Worm (Caenorhabditis elegans) whole organism, L4 larva: ENCODE data around the gene baz-2.
A peak's percentile ranks its signal among the peaks of the same experiment; 100 is the strongest.

ENCODE experiments used
- D1046.2 ChIP-seq: fragments of 200-800 bp; sonication (Bioruptor generic); IDR thresholded peaks from 2 replicates; pipeline ENCODE4 v1.3.6; 2022; ENCODE audit warnings: missing genetic modification characterization, missing compliant biosample characterization
- Y48G9A.11 ChIP-seq: fragments of 200-800 bp; sonication (Bioruptor generic); IDR thresholded peaks from 2 replicates; pipeline ENCODE4 v1.3.6; 2022; ENCODE audit warnings: missing genetic modification reagents, missing genetic modification characterization, missing compliant biosample characterization
- ama-1 ChIP-seq: fragments of 150-350 bp; optimal IDR thresholded peaks from 2 replicates; lab custom pipeline; 2014; ENCODE audit warnings: inconsistent platforms, mixed read lengths
- attf-4 ChIP-seq: sonication (generic microtip); optimal IDR thresholded peaks from 3 replicates; lab custom pipeline; 2017; ENCODE audit warnings: missing biosample characterization, missing genetic modification characterization
- ceh-62 ChIP-seq: sonication (generic microtip); optimal IDR thresholded peaks from 2 replicates; lab custom pipeline; 2017; ENCODE audit warnings: missing biosample characterization, missing genetic modification characterization
- ces-1 ChIP-seq: fragments of 150-350 bp; sonication (generic microtip); optimal IDR thresholded peaks from 4 replicates; lab custom pipeline; 2014; ENCODE audit warnings: missing biosample characterization, missing genetic modification reagents, missing genetic modification characterization
- hmg-1.1 ChIP-seq: fragments of 200-800 bp; sonication (Bioruptor generic); IDR thresholded peaks from 2 replicates; pipeline ENCODE4 v1.3.6; 2022; ENCODE audit warnings: missing genetic modification reagents, missing genetic modification characterization, missing compliant biosample characterization
- madf-9 ChIP-seq: fragments of 200-800 bp; sonication (Bioruptor generic); conservative IDR thresholded peaks from 2 replicates; pipeline ENCODE4 v1.3.6; 2022; ENCODE audit warnings: missing genetic modification reagents, missing genetic modification characterization, missing compliant biosample characterization
- pha-4 ChIP-seq, 2 experiments: fragments of 150-350 bp in 1 of 2; fragments of 200-800 bp in 1 of 2; sonication (Bioruptor generic) in 1 of 2; IDR thresholded peaks in 1 of 2; optimal IDR thresholded peaks in 1 of 2; 2 replicates each; pipeline versions ENCODE4 v1.3.6 to Lab custom; 2014 to 2022; ENCODE audit warnings: missing genetic modification characterization in 2 of 2, missing genetic modification reagents in 2 of 2, missing biosample characterization in 1 of 2, missing compliant biosample characterization in 1 of 2
- rbr-2 ChIP-seq: sonication (generic microtip); optimal IDR thresholded peaks from 2 replicates; lab custom pipeline; 2016; ENCODE audit warnings: missing genotype, missing genetic modification characterization, missing compliant biosample characterization
- snpc-1.2 ChIP-seq: fragments of 200-800 bp; sonication (Bioruptor generic); IDR thresholded peaks from 2 replicates; pipeline ENCODE4 v1.3.6; 2022; ENCODE audit warnings: missing genetic modification reagents, missing genetic modification characterization, missing compliant biosample characterization
- unc-62 ChIP-seq, 3 experiments: fragments of 150-350 bp in 1 of 3; sonication (generic microtip); optimal IDR thresholded peaks in 2 of 3; peaks in 1 of 3; 1 replicate in 1 of 3; 2 replicates in 2 of 3; lab custom pipeline; 2014 to 2017; ENCODE audit warnings: missing biosample characterization in 3 of 3, missing genetic modification characterization in 3 of 3, missing genetic modification reagents in 3 of 3, missing genotype in 1 of 3
- ztf-7 ChIP-seq: fragments of 150-350 bp; optimal IDR thresholded peaks from 2 replicates; lab custom pipeline; 2014; ENCODE audit warnings: missing biosample characterization, missing genetic modification characterization

The baz-2 gene

ce11 chrIII:7608223-7608622, 47.6 kb downstream of the baz-2 start, which contains the start of gene T04A6.3:
Gene T04A6.3 (minus strand): TSS chrIII:7608323.
- no peak for TF ChIP-seq D1046.2 (GFP tag; lab: Robert Waterston, UW)
- no peak for TF ChIP-seq hmg-1.1 (GFP tag; lab: Robert Waterston, UW)
- no peak for TF ChIP-seq rbr-2 (tag; lab: Kevin White, UChicago)
- TF ChIP-seq unc-62 (GFP tag; optimal IDR thresholded peaks at IDR 0.05 in 1 of 2; lab: Kevin White, UChicago): no peak
- no peak for TF ChIP-seq unc-62 (tag; optimal IDR thresholded peaks at IDR 0.05; lab: Kevin White, UChicago)
- TF ChIP-seq ztf-7 (tag; lab: Kevin White, UChicago): no peak
- TF ChIP-seq snpc-1.2 (GFP tag; lab: Robert Waterston, UW): no peak
- no peak for TF ChIP-seq madf-9
- no peak for TF ChIP-seq pha-4 (GFP tag; IDR thresholded peaks at IDR 0.05; lab: Robert Waterston, UW)
- no peak for TF ChIP-seq pha-4 (tag; optimal IDR thresholded peaks at IDR 0.05; lab: Kevin White, UChicago)
- no peak for TF ChIP-seq ama-1 (lab: Kevin White, UChicago)
- no peak for TF ChIP-seq ces-1 (GFP tag; lab: Kevin White, UChicago)
- TF ChIP-seq attf-4: no peak
- TF ChIP-seq ceh-62: no peak

DNA sequence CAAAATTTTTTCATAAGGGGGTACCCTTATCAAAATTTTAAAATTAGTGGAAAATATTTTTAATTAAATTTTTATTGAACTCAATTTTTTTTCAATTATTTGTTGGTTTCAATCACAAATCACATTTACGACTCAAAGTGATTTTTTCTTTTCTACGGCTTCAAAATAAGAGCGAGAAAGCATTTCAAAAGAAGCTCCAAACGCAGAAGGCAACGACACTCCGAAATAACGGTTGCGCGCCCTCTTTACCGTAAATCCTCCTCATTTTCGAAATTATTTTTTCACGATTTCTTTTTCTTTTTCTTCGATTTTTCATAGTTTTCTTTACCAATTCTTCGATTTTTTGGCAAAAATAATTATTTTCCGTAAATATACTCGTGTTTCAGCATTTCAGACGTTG, 54.7 kb downstream of the baz-2 start:
- TF ChIP-seq Y48G9A.11 (GFP tag; lab: Robert Waterston, UW): peak; percentile 98
